Worm (Caenorhabditis elegans) whole organism, midembryonic: Measurements from ENCODE around the gene F52G3.5.

Source experiments
- T22C8.4 ChIP-seq: fragments of 200-800 bp; sonication (Bioruptor generic); IDR thresholded peaks from 2 replicates; pipeline ENCODE4 v1.3.6; 2022; ENCODE audit warnings: missing genetic modification characterization, missing compliant biosample characterization
- cog-1 ChIP-seq: sonication (generic microtip); optimal IDR thresholded peaks from 2 replicates; lab custom pipeline; 2016; ENCODE audit warnings: missing genetic modification characterization, missing compliant biosample characterization
- flt-1 ChIP-seq: fragments of 200-800 bp; sonication (Bioruptor generic); IDR thresholded peaks from 2 replicates; pipeline ENCODE4 v1.3.6; 2022; ENCODE audit warnings: missing genetic modification characterization, missing compliant biosample characterization
- klf-2 ChIP-seq: fragments of 200-800 bp; sonication (Bioruptor generic); conservative IDR thresholded peaks from 2 replicates; pipeline ENCODE4 v1.3.6; 2022; ENCODE audit warnings: missing genetic modification reagents, missing genetic modification characterization, missing compliant biosample characterization
- med-1 ChIP-seq: sonication (generic microtip); optimal IDR thresholded peaks from 2 replicates; lab custom pipeline; 2017; ENCODE audit warnings: missing genetic modification characterization, mild to moderate bottlenecking, missing compliant biosample characterization, antibody characterized with exemption, missing genetic modification reagents; ENCODE audit not compliant: insufficient read depth
- ref-1 ChIP-seq: fragments of 200-800 bp; sonication (Bioruptor generic); conservative IDR thresholded peaks from 2 replicates; pipeline ENCODE4 v1.3.6; 2022; ENCODE audit warnings: missing genetic modification reagents, missing genetic modification characterization, missing compliant biosample characterization
- tab-1 ChIP-seq: fragments of 200-800 bp; sonication (Bioruptor generic); IDR thresholded peaks from 2 replicates; pipeline ENCODE4 v1.3.6; 2022; ENCODE audit warnings: missing genetic modification characterization, missing compliant biosample characterization
- ztf-23 ChIP-seq: fragments of 200-800 bp; sonication (Bioruptor generic); IDR thresholded peaks from 2 replicates; pipeline ENCODE4 v1.3.6; 2022; ENCODE audit warnings: missing genetic modification reagents, missing genetic modification characterization, missing compliant biosample characterization
- ztf-29 ChIP-seq: fragments of 200-800 bp; sonication (Bioruptor generic); IDR thresholded peaks from 2 replicates; pipeline ENCODE4 v1.3.6; 2022; ENCODE audit warnings: missing genetic modification reagents, missing genetic modification characterization, missing compliant biosample characterization

Gene F52G3.5

DNA sequence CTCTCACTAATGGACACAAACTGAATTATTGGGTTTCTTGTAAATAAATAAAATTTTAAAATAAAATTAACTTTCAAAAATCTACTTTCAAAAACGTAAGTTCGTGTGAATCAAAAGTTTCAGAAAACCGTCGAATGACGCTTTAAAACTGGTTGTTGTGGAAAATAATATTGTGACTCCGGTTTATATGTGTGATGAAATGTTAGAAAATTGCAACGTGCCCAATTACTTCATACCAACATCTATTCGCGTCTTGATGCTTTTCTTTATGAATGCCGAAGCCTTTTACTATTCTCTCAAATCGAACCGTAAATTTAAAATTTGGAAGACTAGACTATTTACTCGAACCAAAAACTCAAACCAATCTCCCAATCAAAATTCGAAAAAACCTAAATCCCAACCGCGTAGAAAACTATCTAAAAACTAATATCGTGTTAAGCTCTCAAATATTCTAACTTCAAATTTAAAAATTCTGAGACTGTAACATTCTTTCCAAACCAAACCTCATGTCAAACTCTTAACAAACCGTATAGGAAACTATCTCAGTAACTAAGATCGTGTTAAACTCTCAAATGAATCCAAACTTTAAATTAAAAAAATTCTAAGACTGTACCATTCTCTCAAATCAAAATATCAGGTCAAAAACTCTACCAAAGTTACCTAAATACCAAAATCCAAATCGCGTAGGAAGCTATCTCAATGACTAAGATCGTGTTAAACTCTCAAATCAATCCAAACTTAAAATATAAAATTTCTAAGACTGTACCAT lies 44.5 kb downstream of the F52G3.5 start:
- TF ChIP-seq klf-2 (no peak; the same call in 1 of the 2 replicates), flt-1 (GFP tag; lab: Robert Waterston, UW) (peak; percentile 67), ref-1 (GFP tag; lab: Robert Waterston, UW) (0 out of 2 replicates have a peak, but pooled peaks have one; percentile 26)

DNA sequence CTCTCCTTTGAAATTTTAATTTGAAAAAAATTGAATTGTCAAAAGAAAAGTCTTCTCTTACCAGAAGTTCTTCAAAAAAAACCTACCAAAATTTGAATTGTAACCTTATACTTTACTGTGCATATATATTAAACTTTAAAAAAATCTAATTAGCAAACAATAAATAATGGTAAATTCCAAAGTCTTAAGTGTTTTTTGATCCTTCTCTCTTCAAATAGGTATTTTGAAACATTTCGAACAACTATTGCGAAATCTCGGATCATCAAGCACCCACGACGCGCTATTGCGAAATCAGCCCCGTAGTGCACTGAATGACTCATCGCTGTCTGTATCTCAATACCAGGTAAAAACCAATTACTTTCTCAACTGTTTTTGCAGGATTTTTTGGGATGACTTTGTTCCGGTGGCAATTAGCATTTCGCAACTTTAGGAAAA lies 45.3 kb downstream of the F52G3.5 start:
- TF ChIP-seq T22C8.4 (GFP tag; lab: Robert Waterston, UW) (0 out of 2 replicates have a peak, but pooled peaks have one; percentile 10), cog-1 (tag; lab: Kevin White, UChicago) (no peak), flt-1 (GFP tag; lab: Robert Waterston, UW) (peak; percentile 54; the same call in 1 of the 2 replicates), ztf-29 (GFP tag; lab: Robert Waterston, UW) (no peak), klf-2 (no peak)

DNA sequence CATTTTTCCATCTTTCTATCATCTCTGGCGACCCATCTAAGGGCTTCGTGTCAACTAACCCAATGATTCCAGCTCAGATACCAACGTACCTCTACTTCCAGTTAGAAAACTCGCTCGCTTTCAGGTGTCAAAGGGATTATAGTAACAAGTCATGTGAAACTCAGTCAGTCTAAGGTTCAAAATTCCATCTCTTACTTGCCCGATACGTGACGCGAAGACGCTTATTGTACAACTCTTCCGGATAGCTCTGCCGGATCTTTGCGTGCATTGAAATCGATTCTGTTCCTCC lies 45.7 kb downstream of the F52G3.5 start:
- 0 out of 2 replicates have a peak, but pooled peaks have one; percentile 1 for TF ChIP-seq T22C8.4 (GFP tag; lab: Robert Waterston, UW)
- no peak for TF ChIP-seq ztf-29 (GFP tag; lab: Robert Waterston, UW)
- TF ChIP-seq flt-1 (GFP tag; lab: Robert Waterston, UW), result no peak

DNA sequence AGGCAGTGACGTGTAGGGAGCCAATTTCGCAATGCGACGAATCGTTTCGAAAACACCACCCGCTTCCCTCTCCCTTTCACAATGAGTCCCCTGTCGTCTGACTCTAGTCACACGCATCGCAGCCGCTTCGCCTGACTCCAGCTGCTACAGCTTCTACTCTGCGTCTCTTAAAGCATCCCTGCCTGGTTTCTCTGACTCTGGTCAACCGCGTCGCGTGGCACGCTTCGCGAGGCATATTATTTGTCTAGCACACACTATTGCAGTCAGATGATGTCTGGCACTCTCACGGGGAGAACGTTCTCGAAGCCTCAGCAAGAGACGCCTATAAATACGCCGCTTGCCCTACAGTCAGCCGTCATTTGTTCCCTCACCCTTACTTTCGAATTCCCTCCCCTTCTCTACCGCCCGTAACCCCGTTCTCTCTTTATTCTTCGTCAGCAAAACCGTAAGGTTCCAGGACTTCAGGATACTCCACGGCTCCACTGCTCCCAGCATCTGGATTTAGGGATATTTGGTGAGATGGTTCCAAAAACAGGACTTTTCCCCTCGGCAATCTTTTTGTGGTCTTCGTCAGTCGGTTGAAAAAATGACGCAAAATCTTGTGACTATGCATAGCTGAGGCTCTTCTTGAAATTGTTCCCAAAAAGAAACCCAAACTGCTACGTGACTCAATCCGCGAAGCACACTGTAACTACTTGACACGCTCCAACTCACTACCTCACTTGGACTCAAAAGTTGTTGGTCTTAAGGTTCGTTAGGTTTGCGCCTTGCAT lies 46.2 kb downstream of the F52G3.5 start:
- TF ChIP-seq klf-2, result no peak
- TF ChIP-seq med-1 (GFP tag; lab: Kevin White, UChicago), result no peak
- peak; percentile 98 for TF ChIP-seq cog-1 (tag; lab: Kevin White, UChicago)
- TF ChIP-seq ztf-23 (GFP tag; lab: Robert Waterston, UW), result peak; percentile 66
- TF ChIP-seq tab-1, result peak; percentile 76
- peak; percentile 67 for TF ChIP-seq ztf-29 (GFP tag; lab: Robert Waterston, UW)
- TF ChIP-seq ref-1 (GFP tag; lab: Robert Waterston, UW), result 0 out of 2 replicates have a peak, but pooled peaks have one; percentile 3
- peak; percentile 53 for TF ChIP-seq flt-1 (GFP tag; lab: Robert Waterston, UW)
- TF ChIP-seq T22C8.4 (GFP tag; lab: Robert Waterston, UW), result 0 out of 2 replicates have a peak, but pooled peaks have one; percentile 31

DNA sequence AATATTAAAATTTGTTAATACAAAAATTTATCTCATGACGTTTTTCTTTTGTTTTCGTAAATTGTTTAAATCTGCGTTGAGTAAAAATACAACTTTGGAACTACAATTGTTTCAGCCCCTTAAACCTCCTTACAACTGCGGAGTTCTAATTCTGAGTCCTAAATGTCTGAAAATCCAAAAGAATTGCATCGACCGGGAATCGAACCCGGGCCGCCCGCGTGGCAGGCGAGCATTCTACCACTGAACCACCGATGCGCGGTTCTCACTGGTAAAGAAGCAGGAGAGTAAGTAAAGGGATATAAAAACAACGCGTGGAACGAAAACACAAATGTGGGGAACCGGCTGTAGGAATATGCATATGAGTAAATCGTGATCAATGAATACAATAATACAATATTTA lies 47.9 kb downstream of the F52G3.5 start:
- peak; percentile 95 for TF ChIP-seq flt-1 (GFP tag; lab: Robert Waterston, UW)
- TF ChIP-seq ref-1 (GFP tag; lab: Robert Waterston, UW), result peak; percentile 81
- peak; percentile 74 for TF ChIP-seq klf-2
- peak; percentile 68 for TF ChIP-seq med-1 (GFP tag; lab: Kevin White, UChicago)
- peak; percentile 89 for TF ChIP-seq tab-1
- TF ChIP-seq T22C8.4 (GFP tag; lab: Robert Waterston, UW), result peak; percentile 76
- peak; percentile 51 for TF ChIP-seq cog-1 (tag; lab: Kevin White, UChicago)
- peak; percentile 78 for TF ChIP-seq ztf-23 (GFP tag; lab: Robert Waterston, UW)
- peak; percentile 66; the same call in 1 of the 2 replicates for TF ChIP-seq ztf-29 (GFP tag; lab: Robert Waterston, UW)

DNA sequence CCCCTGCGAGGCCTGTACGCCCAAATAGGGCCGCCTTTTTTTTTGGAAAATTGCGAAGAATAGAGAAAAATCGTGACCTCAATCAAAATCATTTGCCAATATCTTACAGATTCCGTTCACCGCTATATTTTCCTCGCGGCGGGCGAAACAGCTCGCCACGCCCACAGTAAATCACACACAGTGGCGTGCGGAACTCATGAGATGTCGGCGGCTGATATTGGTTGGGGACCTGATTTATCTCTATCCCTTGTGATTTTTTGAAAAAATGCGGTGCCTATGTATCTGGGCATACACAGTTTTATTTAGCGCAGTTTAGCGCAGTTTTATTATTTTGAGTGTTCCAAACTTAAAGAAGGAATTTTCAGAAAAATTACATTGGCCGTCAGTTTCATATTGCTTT lies 50.6 kb downstream of the F52G3.5 start:
- TF ChIP-seq flt-1 (GFP tag; lab: Robert Waterston, UW), result no peak
- no peak for TF ChIP-seq tab-1
- TF ChIP-seq klf-2, result no peak
- no peak for TF ChIP-seq ztf-23 (GFP tag; lab: Robert Waterston, UW)
- TF ChIP-seq ztf-29 (GFP tag; lab: Robert Waterston, UW), result no peak
- TF ChIP-seq cog-1 (tag; lab: Kevin White, UChicago), result no peak
- TF ChIP-seq med-1 (GFP tag; lab: Kevin White, UChicago), result no peak
- no peak for TF ChIP-seq ref-1 (GFP tag; lab: Robert Waterston, UW)
- no peak for TF ChIP-seq T22C8.4 (GFP tag; lab: Robert Waterston, UW)

DNA sequence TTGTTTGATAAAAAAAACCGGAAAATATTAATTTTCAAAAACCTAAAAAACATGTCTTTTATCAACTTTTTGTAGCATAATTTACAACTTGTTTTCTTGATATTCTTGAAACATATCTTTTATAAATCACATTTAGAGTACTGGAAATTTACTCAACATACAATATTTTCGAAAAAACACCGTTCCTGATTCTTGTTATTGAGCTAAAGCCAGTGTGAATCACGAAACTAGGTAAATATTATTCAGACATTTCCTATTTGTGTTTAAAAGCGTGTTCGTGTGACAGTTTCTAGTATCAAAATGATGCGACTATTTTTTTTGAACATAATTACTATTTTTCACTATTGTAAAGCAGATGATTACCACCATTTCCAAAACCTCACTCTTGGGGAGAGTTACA lies 52.3 kb downstream of the F52G3.5 start, which contains the start of gene C30E1.4:
C30E1.4 (plus strand) TSS at position 301 of the 400 bp plus-strand sequence.
- TF ChIP-seq klf-2, result no peak
- no peak for TF ChIP-seq tab-1
- TF ChIP-seq cog-1 (tag; lab: Kevin White, UChicago), result no peak
- TF ChIP-seq med-1 (GFP tag; lab: Kevin White, UChicago), result no peak
- no peak for TF ChIP-seq ztf-23 (GFP tag; lab: Robert Waterston, UW)
- TF ChIP-seq ref-1 (GFP tag; lab: Robert Waterston, UW), result no peak
- no peak for TF ChIP-seq T22C8.4 (GFP tag; lab: Robert Waterston, UW)
- TF ChIP-seq ztf-29 (GFP tag; lab: Robert Waterston, UW), result no peak
- no peak for TF ChIP-seq flt-1 (GFP tag; lab: Robert Waterston, UW)
